Worm (Caenorhabditis elegans) whole organism, L4/young adult: Measurements from ENCODE around the gene ZK792.12.

Source experiments
- W03F9.2 ChIP-seq: fragments of 150-350 bp; optimal IDR thresholded peaks from 2 replicates; lab custom pipeline; 2014; ENCODE audit warnings: missing biosample characterization, missing genetic modification characterization
- dao-5 ChIP-seq: sonication (generic microtip); optimal IDR thresholded peaks from 2 replicates; lab custom pipeline; 2016; ENCODE audit warnings: missing genotype, missing genetic modification characterization, moderate library complexity, missing compliant biosample characterization
- him-1 ChIP-seq: sonication (generic microtip); optimal IDR thresholded peaks from 2 replicates; lab custom pipeline; 2016; ENCODE audit warnings: missing genotype, missing genetic modification reagents, missing genetic modification characterization, missing compliant biosample characterization

Gene ZK792.12

ce11 chrIV:11676054-11676453 lies 17.5 kb upstream of the ZK792.12 start, which contains the start of gene inx-9:
Gene inx-9 (plus strand): TSS chrIV:11676354.
- no peak for TF ChIP-seq W03F9.2 (tag; lab: Kevin White, UChicago)

- TF ChIP-seq him-1 (tag; lab: Kevin White, UChicago) = no peak
- TF ChIP-seq dao-5 = no peak
- no peak for TF ChIP-seq W03F9.2 (tag; lab: Kevin White, UChicago)
Observed at ce11 chrIV:11681905-11682304, 11.7 kb upstream of the ZK792.12 start, which contains the start of gene ZK792.4. Gene ZK792.4 (minus strand): TSS chrIV:11682005.

ce11 chrIV:11688018-11688417 lies 5.6 kb upstream of the ZK792.12 start, which contains the start of gene ZK792.5:
Gene ZK792.5 (minus strand): TSS chrIV:11688118.
- no peak for TF ChIP-seq dao-5
- no peak for TF ChIP-seq him-1 (tag; lab: Kevin White, UChicago)
- no peak for TF ChIP-seq W03F9.2 (tag; lab: Kevin White, UChicago)

ce11 chrIV:11690988-11691387 lies 2.6 kb upstream of the ZK792.12 start, which contains the start of gene let-60:
Gene let-60 (minus strand): TSS chrIV:11691088.
- no peak for TF ChIP-seq dao-5
- TF ChIP-seq W03F9.2 (tag; lab: Kevin White, UChicago) = no peak
- no peak for TF ChIP-seq him-1 (tag; lab: Kevin White, UChicago)

ce11 chrIV:11691524-11691923 lies 2.1 kb upstream of the ZK792.12 start:
- TF ChIP-seq dao-5 = no peak
- TF ChIP-seq W03F9.2 (tag; lab: Kevin White, UChicago) = no peak
- TF ChIP-seq him-1 (tag; lab: Kevin White, UChicago) = no peak

ce11 chrIV:11692071-11692673 lies 1.4 kb upstream of the ZK792.12 start:
- TF ChIP-seq him-1 (tag; lab: Kevin White, UChicago) (peak; percentile 52), dao-5 (peak; percentile 55), W03F9.2 (tag; lab: Kevin White, UChicago) (peak; percentile 38)

ce11 chrIV:11694143-11694542 lies 550 bp downstream of the ZK792.12 start, which contains the start of gene ZK792.7:
Gene ZK792.7 (plus strand): TSS chrIV:11694443.
- TF ChIP-seq him-1 (tag; lab: Kevin White, UChicago) (no peak), dao-5 (no peak), W03F9.2 (tag; lab: Kevin White, UChicago) (no peak)

ce11 chrIV:11695634-11696033 lies 2.0 kb downstream of the ZK792.12 start:
- TF ChIP-seq W03F9.2 (tag; lab: Kevin White, UChicago) = peak; percentile 48
- TF ChIP-seq dao-5 = no peak

- TF ChIP-seq him-1 (tag; lab: Kevin White, UChicago) = no peak
- no peak for TF ChIP-seq dao-5
- no peak for TF ChIP-seq W03F9.2 (tag; lab: Kevin White, UChicago)
Observed at ce11 chrIV:11697514-11697913, 3.9 kb downstream of the ZK792.12 start.

- TF ChIP-seq him-1 (tag; lab: Kevin White, UChicago) = no peak
Observed at ce11 chrIV:11700100-11700499, 6.5 kb downstream of the ZK792.12 start.

- no peak for TF ChIP-seq him-1 (tag; lab: Kevin White, UChicago)
- TF ChIP-seq dao-5 = no peak
- TF ChIP-seq W03F9.2 (tag; lab: Kevin White, UChicago) = no peak
Observed at ce11 chrIV:11700752-11701151, 7.2 kb downstream of the ZK792.12 start, which contains the start of gene dpy-20. Gene dpy-20 (minus strand): TSS chrIV:11700852.

- no peak for TF ChIP-seq dao-5
- no peak for TF ChIP-seq W03F9.2 (tag; lab: Kevin White, UChicago)
- no peak for TF ChIP-seq him-1 (tag; lab: Kevin White, UChicago)
Observed at ce11 chrIV:11701878-11702277, 8.3 kb downstream of the ZK792.12 start.

- TF ChIP-seq W03F9.2 (tag; lab: Kevin White, UChicago) (no peak), him-1 (tag; lab: Kevin White, UChicago) (no peak), dao-5 (no peak)
Observed at ce11 chrIV:11703685-11704296, 10.2 kb downstream of the ZK792.12 start, which contains the start of the genes T22B3.3 and alg-3. Gene T22B3.3 (minus strand): TSS chrIV:11703785. Gene alg-3 (plus strand): TSS chrIV:11704246.

ce11 chrIV:11710331-11710730 lies 16.7 kb downstream of the ZK792.12 start:
- TF ChIP-seq dao-5 (no peak), him-1 (tag; lab: Kevin White, UChicago) (no peak), W03F9.2 (tag; lab: Kevin White, UChicago) (no peak)
